Worm (Caenorhabditis elegans) whole organism, L4 larva: ENCODE data around the gene hpo-10.

Source experiments
- F49E8.2 ChIP-seq: sonication (generic microtip); optimal IDR thresholded peaks from 2 replicates; lab custom pipeline; 2016; ENCODE audit warnings: missing compliant biosample characterization, mild to moderate bottlenecking, missing genetic modification characterization, borderline replicate concordance
- ZK337.2 ChIP-seq: fragments of 200-800 bp; sonication (Bioruptor generic); IDR thresholded peaks from 2 replicates; pipeline ENCODE4 v1.3.6; 2022; ENCODE audit warnings: missing genetic modification reagents, missing genetic modification characterization, missing compliant biosample characterization
- aly-2 ChIP-seq: sonication (generic microtip); optimal IDR thresholded peaks from 2 replicates; lab custom pipeline; 2018; ENCODE audit warnings: missing biosample characterization, missing genetic modification characterization

DNA sequence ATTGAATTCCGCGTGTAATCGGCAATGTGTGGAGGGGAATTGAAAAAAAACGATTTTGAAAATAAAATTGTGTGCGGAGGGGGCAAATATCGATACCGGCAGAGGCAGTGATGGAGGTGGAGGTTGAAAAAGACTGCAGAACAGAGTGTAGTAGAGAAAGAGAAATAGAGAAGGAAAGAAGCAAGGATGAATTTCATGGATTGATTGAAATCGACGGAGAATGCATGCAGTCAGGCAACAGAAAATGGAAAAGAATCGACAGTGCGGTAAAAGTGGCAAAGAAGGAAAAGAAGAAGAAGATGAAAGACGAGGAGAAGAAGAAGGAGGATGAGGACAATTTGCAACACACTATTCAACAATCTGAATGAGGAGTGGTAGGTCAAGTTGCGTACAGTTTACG, 42.5 kb upstream of the hpo-10 start, which contains the start of gene W04D12.1:
- TF ChIP-seq aly-2 (no peak), ZK337.2 (0 out of 2 replicates have a peak, but pooled peaks have one; percentile 15), F49E8.2 (tag; lab: Kevin White, UChicago) (no peak)
